Worm (Caenorhabditis elegans): ENCODE measurements around the gene tag-196.

DNA sequence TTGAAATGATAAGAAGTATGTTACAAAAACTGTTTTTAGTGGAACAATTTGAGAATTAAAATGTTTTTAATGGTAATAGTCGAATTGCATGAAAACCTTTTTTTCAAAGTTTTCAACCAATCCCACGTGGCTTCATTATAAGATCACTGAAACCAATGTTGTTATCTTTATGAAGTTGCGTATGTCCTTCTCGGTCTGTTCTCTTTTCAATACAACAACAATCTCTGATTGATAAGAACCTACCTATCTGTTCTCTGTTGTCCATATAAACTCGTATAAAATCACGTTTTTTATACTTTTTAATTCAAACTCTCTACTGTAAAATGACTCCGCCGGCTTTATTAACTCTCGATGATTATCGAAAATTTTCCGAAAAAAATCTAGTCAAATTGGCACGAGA lies 8.6 kb downstream of the tag-196 start, which contains the start of gene F41E6.5:
- no peak for TF ChIP-seq tab-1 (GFP tag; IDR thresholded peaks at IDR 0.05)
- TF ChIP-seq T22C8.4 (GFP tag; IDR thresholded peaks at IDR 0.05), result no peak
- no peak for TF ChIP-seq ztf-29 (GFP tag; IDR thresholded peaks at IDR 0.05)
- no peak for TF ChIP-seq ref-1 (GFP tag; conservative IDR thresholded peaks at IDR 0.05)
- no peak for TF ChIP-seq ztf-23 (GFP tag; IDR thresholded peaks at IDR 0.05)
- TF ChIP-seq flt-1 (GFP tag; IDR thresholded peaks at IDR 0.05), result no peak
- no peak for TF ChIP-seq cog-1 (tag; optimal IDR thresholded peaks at IDR 0.05)
- no peak for TF ChIP-seq klf-2 (GFP tag; conservative IDR thresholded peaks at IDR 0.05)
- no peak for TF ChIP-seq med-1 (GFP tag; optimal IDR thresholded peaks at IDR 0.05; ENCODE audit: insufficient read depth)

Measured in whole organism, midembryonic.